Worm (Caenorhabditis elegans) whole organism, L4 larva: ENCODE data around the gene F32H5.4.
A peak's percentile ranks its signal among the peaks of the same experiment; 100 is the strongest.

Experiments used
- D1046.2 ChIP-seq: fragments of 200-800 bp; sonication (Bioruptor generic); IDR thresholded peaks from 2 replicates; pipeline ENCODE4 v1.3.6; 2022; ENCODE audit warnings: missing genetic modification characterization, missing compliant biosample characterization
- F26F4.8 ChIP-seq: fragments of 200-800 bp; sonication (Bioruptor generic); conservative IDR thresholded peaks from 2 replicates; pipeline ENCODE4 v1.3.6; 2022; ENCODE audit warnings: missing genetic modification characterization, missing compliant biosample characterization
- Y5F2A.4 ChIP-seq: fragments of 200-800 bp; sonication (Bioruptor generic); optimal IDR thresholded peaks from 2 replicates; lab custom pipeline; 2018; ENCODE audit warnings: mild to moderate bottlenecking, missing genetic modification characterization, missing compliant biosample characterization
- Y75B8A.6 ChIP-seq: fragments of 200-800 bp; sonication (Bioruptor generic); IDR thresholded peaks from 2 replicates; pipeline ENCODE4 v1.3.6; 2022; ENCODE audit warnings: missing genetic modification reagents, missing genetic modification characterization, missing compliant biosample characterization
- ZK546.5 ChIP-seq, 2 experiments: sonication (generic microtip); optimal IDR thresholded peaks; 2 replicates each; lab custom pipeline; 2017; ENCODE audit warnings: missing biosample characterization in 2 of 2, missing genetic modification characterization in 2 of 2
- aha-1 ChIP-seq: fragments of 150-350 bp; peaks from one replicate; lab custom pipeline; 2014; ENCODE audit warnings: missing biosample characterization, missing genetic modification characterization
- attf-4 ChIP-seq: sonication (generic microtip); optimal IDR thresholded peaks from 3 replicates; lab custom pipeline; 2017; ENCODE audit warnings: missing biosample characterization, missing genetic modification characterization
- ceh-20 ChIP-seq: fragments of 200-800 bp; sonication (Bioruptor generic); IDR thresholded peaks from 2 replicates; pipeline ENCODE4 v1.3.6; 2022; ENCODE audit warnings: missing genetic modification reagents, missing genetic modification characterization, missing compliant biosample characterization
- ceh-28 ChIP-seq: fragments of 150-350 bp; optimal IDR thresholded peaks from 2 replicates; lab custom pipeline; 2014; ENCODE audit warnings: missing biosample characterization, missing genetic modification reagents, missing genetic modification characterization
- ceh-62 ChIP-seq: sonication (generic microtip); optimal IDR thresholded peaks from 2 replicates; lab custom pipeline; 2017; ENCODE audit warnings: missing biosample characterization, missing genetic modification characterization
- ceh-82 ChIP-seq: sonication (generic microtip); optimal IDR thresholded peaks from 2 replicates; lab custom pipeline; 2017; ENCODE audit warnings: missing biosample characterization, missing genetic modification characterization
- ces-1 ChIP-seq: fragments of 150-350 bp; sonication (generic microtip); optimal IDR thresholded peaks from 4 replicates; lab custom pipeline; 2014; ENCODE audit warnings: missing biosample characterization, missing genetic modification reagents, missing genetic modification characterization
- ctbp-1 ChIP-seq: fragments of 200-800 bp; sonication (Bioruptor generic); IDR thresholded peaks from 2 replicates; pipeline ENCODE4 v1.3.6; 2022; ENCODE audit warnings: missing genetic modification reagents, missing genetic modification characterization, missing compliant biosample characterization
- daf-16 ChIP-seq, 3 experiments: sonication (generic microtip); optimal IDR thresholded peaks; 2 replicates each; lab custom pipeline; 2016 to 2017; ENCODE audit warnings: missing genetic modification characterization in 3 of 3, missing genetic modification reagents in 3 of 3, mild to moderate bottlenecking in 2 of 3, missing compliant biosample characterization in 2 of 3, missing biosample characterization in 1 of 3, moderate library complexity in 1 of 3
- egl-43 ChIP-seq: fragments of 200-800 bp; sonication (Bioruptor generic); IDR thresholded peaks from 2 replicates; pipeline ENCODE4 v1.3.6; 2022; ENCODE audit warnings: missing genetic modification reagents, missing genetic modification characterization, missing compliant biosample characterization
- fkh-10 ChIP-seq: fragments of 150-350 bp; optimal IDR thresholded peaks from 2 replicates; lab custom pipeline; 2014; ENCODE audit warnings: missing biosample characterization, missing genetic modification reagents, missing genetic modification characterization
- gei-8 ChIP-seq: fragments of 200-800 bp; sonication (Bioruptor generic); optimal IDR thresholded peaks from 2 replicates; lab custom pipeline; 2018; ENCODE audit warnings: mild to moderate bottlenecking, missing genetic modification characterization, missing compliant biosample characterization
- hif-1 ChIP-seq, 2 experiments: sonication (generic microtip); optimal IDR thresholded peaks; 2 replicates each; lab custom pipeline; 2016 to 2017; ENCODE audit warnings: missing compliant biosample characterization in 2 of 2, missing genetic modification characterization in 2 of 2, missing genetic modification reagents in 2 of 2, missing genotype in 2 of 2, mild to moderate bottlenecking in 1 of 2
- hlh-11 ChIP-seq: fragments of 200-800 bp; sonication (Bioruptor generic); optimal IDR thresholded peaks from 2 replicates; lab custom pipeline; 2018; ENCODE audit warnings: mild to moderate bottlenecking, missing genetic modification characterization, missing compliant biosample characterization
- hlh-30 ChIP-seq: sonication (generic microtip); optimal IDR thresholded peaks from 2 replicates; lab custom pipeline; 2017; ENCODE audit warnings: antibody characterized with exemption, mild to moderate bottlenecking, missing genetic modification characterization, missing compliant biosample characterization; ENCODE audit not compliant: insufficient read depth
- lim-7 ChIP-seq: fragments of 200-800 bp; sonication (Bioruptor generic); IDR thresholded peaks from 2 replicates; pipeline ENCODE4 v1.3.6; 2022; ENCODE audit warnings: missing genetic modification characterization, missing compliant biosample characterization
- madf-5 ChIP-seq, 2 experiments: fragments of 200-800 bp; sonication (Bioruptor generic); IDR thresholded peaks; 2 replicates each; pipeline ENCODE4 v1.3.6; 2022; ENCODE audit warnings: missing compliant biosample characterization in 2 of 2, missing genetic modification characterization in 2 of 2
- madf-9 ChIP-seq: fragments of 200-800 bp; sonication (Bioruptor generic); conservative IDR thresholded peaks from 2 replicates; pipeline ENCODE4 v1.3.6; 2022; ENCODE audit warnings: missing genetic modification reagents, missing genetic modification characterization, missing compliant biosample characterization
- mdl-1 ChIP-seq, 2 experiments: fragments of 150-350 bp in 1 of 2; sonication (generic microtip) in 1 of 2; optimal IDR thresholded peaks; 2 replicates each; lab custom pipeline; 2014 to 2017; ENCODE audit warnings: missing biosample characterization in 2 of 2, missing genetic modification characterization in 2 of 2
- mep-1 ChIP-seq: fragments of 150-350 bp; sonication (generic microtip); optimal IDR thresholded peaks from 3 replicates; lab custom pipeline; 2014; ENCODE audit warnings: missing biosample characterization, missing genetic modification characterization
- mxl-3 ChIP-seq: fragments of 200-800 bp; sonication (Bioruptor generic); optimal IDR thresholded peaks from 2 replicates; lab custom pipeline; 2018; ENCODE audit warnings: mild to moderate bottlenecking, missing genetic modification characterization, missing compliant biosample characterization
- nhr-102 ChIP-seq: sonication (generic microtip); optimal IDR thresholded peaks from 2 replicates; lab custom pipeline; 2016; ENCODE audit warnings: mild to moderate bottlenecking, missing genetic modification characterization, moderate library complexity, missing compliant biosample characterization
- nhr-11 ChIP-seq: fragments of 150-350 bp; optimal IDR thresholded peaks from 2 replicates; lab custom pipeline; 2014; ENCODE audit warnings: missing biosample characterization, missing genetic modification characterization
- nhr-111 ChIP-seq: fragments of 200-800 bp; sonication (Bioruptor generic); optimal IDR thresholded peaks from 2 replicates; lab custom pipeline; 2018; ENCODE audit warnings: mild to moderate bottlenecking, missing genetic modification characterization, missing compliant biosample characterization
- nhr-28 ChIP-seq: fragments of 150-350 bp; optimal IDR thresholded peaks from 2 replicates; lab custom pipeline; 2014; ENCODE audit warnings: missing biosample characterization, missing genetic modification characterization
- nhr-48 ChIP-seq: sonication (generic microtip); optimal IDR thresholded peaks from 2 replicates; lab custom pipeline; 2016; ENCODE audit warnings: mild to moderate bottlenecking, missing genetic modification characterization, missing compliant biosample characterization
- rbr-2 ChIP-seq: sonication (generic microtip); optimal IDR thresholded peaks from 2 replicates; lab custom pipeline; 2016; ENCODE audit warnings: missing genotype, missing genetic modification characterization, missing compliant biosample characterization
- saeg-2 ChIP-seq: fragments of 200-800 bp; sonication (Bioruptor generic); IDR thresholded peaks from 2 replicates; pipeline ENCODE4 v1.3.6; 2022; ENCODE audit warnings: missing genetic modification reagents, missing genetic modification characterization, missing compliant biosample characterization
- set-16 ChIP-seq: fragments of 200-800 bp; sonication (Bioruptor generic); IDR thresholded peaks from 2 replicates; pipeline ENCODE4 v1.3.6; 2022; ENCODE audit warnings: missing genetic modification reagents, missing genetic modification characterization, missing compliant biosample characterization
- tag-97 ChIP-seq: fragments of 200-800 bp; sonication (Bioruptor generic); IDR thresholded peaks from 2 replicates; pipeline ENCODE4 v1.3.6; 2022; ENCODE audit warnings: missing genetic modification characterization, missing compliant biosample characterization
- unc-62 ChIP-seq, 3 experiments: fragments of 150-350 bp in 1 of 3; sonication (generic microtip); optimal IDR thresholded peaks in 2 of 3; peaks in 1 of 3; 1 replicate in 1 of 3; 2 replicates in 2 of 3; lab custom pipeline; 2014 to 2017; ENCODE audit warnings: missing biosample characterization in 3 of 3, missing genetic modification characterization in 3 of 3, missing genetic modification reagents in 3 of 3, missing genotype in 1 of 3
- ztf-7 ChIP-seq: fragments of 150-350 bp; optimal IDR thresholded peaks from 2 replicates; lab custom pipeline; 2014; ENCODE audit warnings: missing biosample characterization, missing genetic modification characterization

The F32H5.4 gene

DNA sequence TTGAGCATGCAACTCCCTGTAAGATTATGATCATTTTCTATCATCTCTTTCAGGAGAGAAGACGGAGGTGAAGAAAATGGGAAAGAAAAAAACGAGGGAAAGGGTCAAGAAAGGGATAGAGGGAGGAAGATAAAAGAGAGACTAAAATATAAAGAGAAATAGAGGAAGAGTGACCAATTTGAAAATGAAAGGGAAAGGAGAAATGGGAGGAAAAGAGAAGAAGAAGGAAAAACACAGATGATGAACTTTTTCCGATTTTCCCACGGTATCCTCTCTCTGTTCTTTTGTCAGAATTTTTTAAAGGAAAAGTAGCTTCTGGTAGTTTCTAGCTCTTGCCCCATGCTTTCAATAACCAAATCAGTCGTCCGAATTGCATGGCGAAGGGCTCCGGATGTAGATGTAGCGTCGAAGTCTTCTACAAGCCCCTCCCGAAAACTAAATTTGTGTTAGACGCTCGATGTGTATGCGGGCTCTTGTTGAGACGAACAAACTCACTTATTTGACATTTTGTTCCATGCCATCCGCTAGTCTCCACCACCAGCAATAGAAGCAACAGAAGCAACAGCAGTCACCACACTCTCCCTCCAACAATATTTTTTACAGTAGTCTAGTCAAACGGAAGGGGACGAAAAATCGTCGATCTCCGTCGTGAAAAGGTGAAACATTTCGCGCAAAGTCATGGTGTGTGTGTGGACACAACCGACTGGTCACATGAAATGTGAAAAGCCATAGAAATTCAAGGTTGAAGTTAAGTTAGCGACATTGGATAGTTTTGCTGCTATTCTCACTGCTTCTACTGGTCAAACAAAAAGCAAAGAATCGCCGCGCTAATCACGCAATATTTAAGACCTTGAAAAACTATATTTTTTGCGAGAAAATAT is 31.3 kb downstream of the F32H5.4 start, which contains the start of gene somi-1:
Gene somi-1 (minus strand): TSS at position 18 of the 881 bp plus-strand sequence.
- TF ChIP-seq tag-97 (GFP tag; lab: Robert Waterston, UW) (no peak), ctbp-1 (peak; percentile 33; the same call in 1 of the 2 replicates), fkh-10 (peak; percentile 57), mxl-3 (GFP tag; lab: Kevin White, UChicago) (peak; percentile 0), ceh-82 (tag; lab: Kevin White, UChicago) (no peak), aha-1 (tag; lab: Kevin White, UChicago) (peak; percentile 7), ztf-7 (tag; lab: Kevin White, UChicago) (no peak), ces-1 (peak; percentile 83), nhr-102 (tag; lab: Kevin White, UChicago) (no peak), unc-62 (GFP tag; optimal IDR thresholded peaks at IDR 0.05 in 1 of 2; lab: Kevin White, UChicago) (peak in 1 of 2 experiments; percentile 88), unc-62 (tag; optimal IDR thresholded peaks at IDR 0.05; lab: Kevin White, UChicago) (no peak), mep-1 (no peak), Y75B8A.6 (GFP tag; lab: Robert Waterston, UW) (no peak), nhr-111 (GFP tag; lab: Kevin White, UChicago) (no peak), ZK546.5 (tag; optimal IDR thresholded peaks at IDR 0.05; lab: Kevin White, UChicago) (no peak), mdl-1 (tag; optimal IDR thresholded peaks at IDR 0.05; lab: Kevin White, UChicago) (no peak), nhr-28 (tag; lab: Kevin White, UChicago) (peak; percentile 47), hlh-30 (tag; lab: Kevin White, UChicago) (peak; percentile 59)

DNA sequence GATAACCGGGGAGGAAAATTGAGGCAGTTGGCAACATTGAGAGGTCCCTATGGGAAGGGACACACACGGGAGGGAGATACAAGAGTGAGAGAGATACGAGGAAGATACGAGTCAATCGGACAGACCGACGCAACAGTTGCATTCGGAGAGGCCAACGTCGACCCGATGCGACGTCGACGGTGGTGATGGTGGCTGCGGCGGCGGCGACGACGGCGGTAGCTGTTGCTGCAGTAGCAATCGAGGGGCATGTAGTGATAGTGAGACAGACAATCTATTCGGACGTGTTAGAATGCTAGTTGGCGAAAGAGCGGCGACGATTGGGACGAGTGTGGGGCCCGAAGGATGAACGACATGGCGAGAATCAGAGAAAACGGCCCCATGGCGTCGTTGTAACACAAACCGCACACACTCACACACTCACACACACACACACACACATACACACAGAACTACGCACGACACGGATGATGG is 33.0 kb downstream of the F32H5.4 start:
- TF ChIP-seq hif-1 (tag; optimal IDR thresholded peaks at IDR 0.05; lab: Kevin White, UChicago), result peak in 1 of 2 experiments; percentile 8
- peak; percentile 10 for TF ChIP-seq mep-1
- peak; percentile 57 for TF ChIP-seq mxl-3 (GFP tag; lab: Kevin White, UChicago)
- TF ChIP-seq unc-62 (GFP tag; optimal IDR thresholded peaks at IDR 0.05 in 1 of 2; lab: Kevin White, UChicago), result peak in 1 of 2 experiments; percentile 85
- TF ChIP-seq unc-62 (tag; optimal IDR thresholded peaks at IDR 0.05; lab: Kevin White, UChicago), result no peak
- peak; percentile 8 for TF ChIP-seq gei-8 (GFP tag; lab: Kevin White, UChicago)
- 0 out of 2 replicates have a peak, but pooled peaks have one; percentile 45 for TF ChIP-seq lim-7
- no peak for TF ChIP-seq Y5F2A.4
- no peak for TF ChIP-seq madf-9 (GFP tag; lab: Robert Waterston, UW)
- peak; percentile 87 for TF ChIP-seq nhr-28 (tag; lab: Kevin White, UChicago)
- peak; percentile 73 for TF ChIP-seq set-16 (GFP tag; lab: Robert Waterston, UW)
- peak; percentile 18 for TF ChIP-seq rbr-2 (tag; lab: Kevin White, UChicago)
- TF ChIP-seq F26F4.8 (GFP tag; lab: Robert Waterston, UW), result no peak
- peak; percentile 41; the same call in 1 of the 2 replicates for TF ChIP-seq ctbp-1
- TF ChIP-seq hlh-11 (tag; lab: Kevin White, UChicago), result peak; percentile 73
- peak; percentile 20 for TF ChIP-seq nhr-11 (tag; lab: Kevin White, UChicago)
- no peak for TF ChIP-seq madf-5 (GFP tag; IDR thresholded peaks at IDR 0.05; lab: Robert Waterston, UW)
- no peak for TF ChIP-seq attf-4
- TF ChIP-seq ceh-20 (GFP tag; lab: Robert Waterston, UW), result no peak
- no peak for TF ChIP-seq ceh-28
- TF ChIP-seq nhr-48, result no peak
- TF ChIP-seq tag-97 (GFP tag; lab: Robert Waterston, UW), result no peak
- TF ChIP-seq D1046.2 (GFP tag; lab: Robert Waterston, UW), result 0 out of 2 replicates have a peak, but pooled peaks have one; percentile 9
- 0 out of 2 replicates have a peak, but pooled peaks have one; percentile 15 for TF ChIP-seq egl-43 (GFP tag; lab: Robert Waterston, UW)
- no peak for TF ChIP-seq ceh-62 (tag; lab: Kevin White, UChicago)
- TF ChIP-seq mdl-1 (tag; optimal IDR thresholded peaks at IDR 0.05; lab: Kevin White, UChicago), result peak in 1 of 2 experiments; percentile 56
- TF ChIP-seq daf-16 (GFP tag; optimal IDR thresholded peaks at IDR 0.05; lab: Kevin White, UChicago), result no peak
- no peak for TF ChIP-seq daf-16 (tag; optimal IDR thresholded peaks at IDR 0.05; lab: Kevin White, UChicago)
- no peak for TF ChIP-seq saeg-2 (GFP tag; lab: Robert Waterston, UW)
